Worm (Caenorhabditis elegans) whole organism, mixed stage, embryonic: ENCODE data around the gene mul-1.

Experiments used
- M03D4.4 ChIP-seq: sonication (generic microtip); optimal IDR thresholded peaks from 2 replicates; lab custom pipeline; 2017; ENCODE audit warnings: mild to moderate bottlenecking, missing genetic modification characterization, missing compliant biosample characterization
- bed-3 ChIP-seq: fragments of 200-800 bp; sonication (Bioruptor generic); optimal IDR thresholded peaks from 3 replicates; lab custom pipeline; 2018; ENCODE audit warnings: mild to moderate bottlenecking, missing genetic modification characterization, moderate library complexity, missing compliant biosample characterization
- blmp-1 ChIP-seq: fragments of 150-350 bp; optimal IDR thresholded peaks from 2 replicates; lab custom pipeline; 2014; ENCODE audit warnings: missing biosample characterization, missing genetic modification characterization
- ceh-39 ChIP-seq: fragments of 150-350 bp; optimal IDR thresholded peaks from 2 replicates; lab custom pipeline; 2014; ENCODE audit warnings: missing biosample characterization, missing genetic modification characterization
- ceh-43 ChIP-seq: fragments of 200-800 bp; sonication (Bioruptor generic); optimal IDR thresholded peaks from 2 replicates; lab custom pipeline; 2018; ENCODE audit warnings: mild to moderate bottlenecking, missing genetic modification characterization, moderate library complexity, missing compliant biosample characterization
- ces-1 ChIP-seq: fragments of 150-350 bp; optimal IDR thresholded peaks from 2 replicates; lab custom pipeline; 2014; ENCODE audit warnings: missing biosample characterization, missing genetic modification reagents, missing genetic modification characterization
- cnd-1 ChIP-seq: fragments of 200-800 bp; sonication (Bioruptor generic); optimal IDR thresholded peaks from 2 replicates; lab custom pipeline; 2018; ENCODE audit warnings: mild to moderate bottlenecking, missing genetic modification characterization, missing compliant biosample characterization
- drap-1 ChIP-seq: fragments of 200-800 bp; sonication (Bioruptor generic); optimal IDR thresholded peaks from 3 replicates; lab custom pipeline; 2018; ENCODE audit warnings: mild to moderate bottlenecking, missing genetic modification characterization, missing compliant biosample characterization
- elt-1 ChIP-seq: sonication (generic microtip); optimal IDR thresholded peaks from 2 replicates; lab custom pipeline; 2017; ENCODE audit warnings: missing genetic modification characterization, mild to moderate bottlenecking, missing compliant biosample characterization, antibody characterized with exemption, moderate library complexity, borderline replicate concordance; ENCODE audit not compliant: insufficient read depth
- elt-3 ChIP-seq: fragments of 150-350 bp; optimal IDR thresholded peaks from 2 replicates; lab custom pipeline; 2014; ENCODE audit warnings: missing biosample characterization, missing genetic modification characterization
- flh-1 ChIP-seq: fragments of 200-800 bp; sonication (Bioruptor generic); optimal IDR thresholded peaks from 2 replicates; lab custom pipeline; 2018; ENCODE audit warnings: mild to moderate bottlenecking, missing genetic modification characterization, moderate library complexity, missing compliant biosample characterization
- ham-2 ChIP-seq: fragments of 200-800 bp; sonication (Bioruptor generic); optimal IDR thresholded peaks from 2 replicates; lab custom pipeline; 2018; ENCODE audit warnings: mild to moderate bottlenecking, missing genetic modification characterization, missing compliant biosample characterization
- hlh-1 ChIP-seq: fragments of 150-350 bp; optimal IDR thresholded peaks from 2 replicates; lab custom pipeline; 2014; ENCODE audit warnings: missing biosample characterization, missing genetic modification reagents, missing genetic modification characterization
- lin-13 ChIP-seq: fragments of 150-350 bp; optimal IDR thresholded peaks from 2 replicates; lab custom pipeline; 2014; ENCODE audit warnings: missing biosample characterization, missing genetic modification characterization
- lsy-2 ChIP-seq: fragments of 150-350 bp; optimal IDR thresholded peaks from 2 replicates; lab custom pipeline; 2014; ENCODE audit warnings: missing biosample characterization, missing genetic modification characterization
- mls-2 ChIP-seq: sonication (generic microtip); optimal IDR thresholded peaks from 2 replicates; lab custom pipeline; 2016; ENCODE audit warnings: mild to moderate bottlenecking, missing genetic modification characterization, moderate library complexity, missing compliant biosample characterization
- nhr-12 ChIP-seq: fragments of 150-350 bp; optimal IDR thresholded peaks from 2 replicates; lab custom pipeline; 2014; ENCODE audit warnings: missing biosample characterization, missing genetic modification characterization
- nhr-2 ChIP-seq: fragments of 150-350 bp; optimal IDR thresholded peaks from 2 replicates; lab custom pipeline; 2014; ENCODE audit warnings: missing biosample characterization, missing genetic modification characterization
- nhr-237 ChIP-seq: fragments of 150-350 bp; optimal IDR thresholded peaks from 2 replicates; lab custom pipeline; 2014; ENCODE audit warnings: missing biosample characterization, missing genetic modification characterization
- nhr-28 ChIP-seq: fragments of 150-350 bp; optimal IDR thresholded peaks from 2 replicates; lab custom pipeline; 2014; ENCODE audit warnings: missing biosample characterization, missing genetic modification characterization
- nhr-76 ChIP-seq: sonication (generic microtip); optimal IDR thresholded peaks from 2 replicates; lab custom pipeline; 2017; ENCODE audit warnings: missing biosample characterization, missing genetic modification characterization
- sem-2 ChIP-seq: fragments of 200-800 bp; sonication (Bioruptor generic); optimal IDR thresholded peaks from 2 replicates; lab custom pipeline; 2018; ENCODE audit warnings: mild to moderate bottlenecking, missing genetic modification characterization, missing compliant biosample characterization
- snpc-4 ChIP-seq: fragments of 150-350 bp; optimal IDR thresholded peaks from 2 replicates; lab custom pipeline; 2014; ENCODE audit warnings: missing biosample characterization, missing genetic modification characterization
- sptf-1 ChIP-seq: sonication (generic microtip); optimal IDR thresholded peaks from 2 replicates; lab custom pipeline; 2017; ENCODE audit warnings: mild to moderate bottlenecking, missing genetic modification characterization, moderate library complexity, missing compliant biosample characterization
- tbx-8 ChIP-seq: fragments of 200-800 bp; sonication (Bioruptor generic); optimal IDR thresholded peaks from 2 replicates; lab custom pipeline; 2018; ENCODE audit warnings: mild to moderate bottlenecking, missing genetic modification characterization, moderate library complexity, missing compliant biosample characterization
- unc-120 ChIP-seq: sonication (generic microtip); optimal IDR thresholded peaks from 2 replicates; lab custom pipeline; 2017; ENCODE audit warnings: missing genetic modification characterization, missing compliant biosample characterization; ENCODE audit not compliant: poor library complexity, severe bottlenecking
- unc-39 ChIP-seq: fragments of 150-350 bp; optimal IDR thresholded peaks from 2 replicates; lab custom pipeline; 2014; ENCODE audit warnings: missing biosample characterization, missing genetic modification characterization
- zip-8 ChIP-seq: fragments of 150-350 bp; optimal IDR thresholded peaks from 2 replicates; lab custom pipeline; 2014; ENCODE audit warnings: missing biosample characterization, missing genetic modification characterization
- ztf-11 ChIP-seq: fragments of 150-350 bp; optimal IDR thresholded peaks from 2 replicates; lab custom pipeline; 2014; ENCODE audit warnings: missing biosample characterization, missing genetic modification characterization

The mul-1 gene

ce11 chrIV:4080846-4081245, 42.1 kb downstream of the mul-1 start, which contains the start of the genes C35B1.9 and C35B1.3:
Gene C35B1.9, minus strand, starts transcription at chrIV:4080946.
Gene C35B1.3, plus strand, starts transcription at chrIV:4081151.
- no peak for TF ChIP-seq blmp-1
- no peak for TF ChIP-seq cnd-1 (tag; lab: Kevin White, UChicago)
- TF ChIP-seq hlh-1 (tag; lab: Kevin White, UChicago): no peak
- TF ChIP-seq tbx-8: no peak
- no peak for TF ChIP-seq mls-2 (tag; lab: Kevin White, UChicago)
- TF ChIP-seq ham-2 (GFP tag; lab: Kevin White, UChicago): no peak
- TF ChIP-seq nhr-237 (tag; lab: Kevin White, UChicago): no peak
- TF ChIP-seq M03D4.4: no peak
- TF ChIP-seq bed-3 (GFP tag; lab: Kevin White, UChicago): no peak
- no peak for TF ChIP-seq elt-1 (tag; lab: Kevin White, UChicago)
- no peak for TF ChIP-seq unc-39 (tag; lab: Kevin White, UChicago)
- no peak for TF ChIP-seq drap-1 (GFP tag; lab: Kevin White, UChicago)
- no peak for TF ChIP-seq nhr-12 (tag; lab: Kevin White, UChicago)
- no peak for TF ChIP-seq nhr-76
- no peak for TF ChIP-seq unc-120
- no peak for TF ChIP-seq zip-8
- TF ChIP-seq lin-13 (tag; lab: Kevin White, UChicago): no peak
- TF ChIP-seq, all 35 proteins: peak for 0

ce11 chrIV:4079514-4079913, 43.5 kb downstream of the mul-1 start, which contains the start of gene C35B1.4:
Gene C35B1.4, plus strand, starts transcription at chrIV:4079814.
- TF ChIP-seq unc-120 (no peak), lsy-2 (tag; lab: Kevin White, UChicago) (no peak), flh-1 (no peak), ceh-43 (GFP tag; lab: Kevin White, UChicago) (no peak), M03D4.4 (no peak), ces-1 (GFP tag; lab: Kevin White, UChicago) (no peak), nhr-237 (tag; lab: Kevin White, UChicago) (no peak), zip-8 (no peak), sptf-1 (no peak), unc-39 (tag; lab: Kevin White, UChicago) (no peak), nhr-28 (tag; lab: Kevin White, UChicago) (no peak), hlh-1 (tag; lab: Kevin White, UChicago) (no peak), nhr-12 (tag; lab: Kevin White, UChicago) (no peak), lin-13 (tag; lab: Kevin White, UChicago) (no peak), mls-2 (tag; lab: Kevin White, UChicago) (no peak), elt-1 (tag; lab: Kevin White, UChicago) (no peak), snpc-4 (tag; lab: Kevin White, UChicago) (no peak), tbx-8 (no peak)

DNA sequence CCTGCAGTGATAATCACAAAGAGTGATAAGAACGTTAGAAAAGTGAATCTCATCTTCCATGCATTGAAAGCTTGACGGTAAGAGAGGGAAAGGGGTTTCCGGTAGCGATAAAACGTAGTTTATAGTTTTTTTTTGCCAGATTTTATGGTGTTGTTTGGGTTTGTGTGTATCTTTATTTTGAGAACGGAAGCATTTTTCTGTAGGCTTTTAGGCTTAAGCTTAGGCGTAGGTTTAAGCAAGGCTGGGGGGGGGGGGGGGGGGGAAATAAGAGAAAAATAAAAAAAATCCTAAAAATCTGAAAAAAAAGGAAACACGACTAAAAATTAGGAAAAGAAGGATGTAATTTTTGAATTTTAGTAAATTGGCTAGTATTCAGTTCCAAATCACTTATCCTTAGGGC, 44.1 kb downstream of the mul-1 start, which contains the start of gene C35B1.8:
Gene C35B1.8, minus strand, starts transcription at position 101 of the 400 bp plus-strand sequence.
- TF ChIP-seq elt-3 (tag; lab: Kevin White, UChicago): no peak
- no peak for TF ChIP-seq ztf-11 (tag; lab: Kevin White, UChicago)
- TF ChIP-seq ceh-39 (tag; lab: Kevin White, UChicago): no peak
- no peak for TF ChIP-seq flh-1
- TF ChIP-seq nhr-76: no peak
- no peak for TF ChIP-seq blmp-1
- TF ChIP-seq nhr-28 (tag; lab: Kevin White, UChicago): no peak
- no peak for TF ChIP-seq mls-2 (tag; lab: Kevin White, UChicago)
- TF ChIP-seq drap-1 (GFP tag; lab: Kevin White, UChicago): no peak
- TF ChIP-seq nhr-2: no peak
- TF ChIP-seq lsy-2 (tag; lab: Kevin White, UChicago): no peak

ce11 chrIV:4076690-4077295, 46.2 kb downstream of the mul-1 start:
- TF ChIP-seq nhr-76 (no peak), ces-1 (GFP tag; lab: Kevin White, UChicago) (no peak), nhr-12 (tag; lab: Kevin White, UChicago) (no peak), tbx-8 (no peak), nhr-2 (no peak)
- TF ChIP-seq, all 35 proteins: peak for 0

- TF ChIP-seq lin-13 (tag; lab: Kevin White, UChicago) (no peak), M03D4.4 (no peak), nhr-2 (no peak), sem-2 (GFP tag; lab: Kevin White, UChicago) (no peak), snpc-4 (tag; lab: Kevin White, UChicago) (no peak), nhr-76 (no peak), blmp-1 (no peak), unc-39 (tag; lab: Kevin White, UChicago) (no peak), sptf-1 (no peak), ham-2 (GFP tag; lab: Kevin White, UChicago) (no peak), mls-2 (tag; lab: Kevin White, UChicago) (no peak), cnd-1 (tag; lab: Kevin White, UChicago) (no peak)
- TF ChIP-seq, all 35 proteins: peak for 0
Observed at ce11 chrIV:4074610-4075009, 48.4 kb downstream of the mul-1 start, which contains the start of gene W03D2.9. Gene W03D2.9, minus strand, starts transcription at chrIV:4074710.
